Fruit fly (Drosophila melanogaster) whole organism, embryonic: ENCODE measurements around the gene CG15019.
A peak's percentile ranks its signal among the peaks of the same experiment; 100 is the strongest.

Experiments
- Atf3 ChIP-seq: fragments of 200-800 bp; sonication (Bioruptor generic); optimal IDR thresholded peaks from 3 replicates; lab custom pipeline; 2016; ENCODE audit warnings: missing biosample characterization, missing genetic modification characterization
- BtbVII ChIP-seq: fragments of 200-800 bp; sonication (Bioruptor generic); optimal IDR thresholded peaks from 3 replicates; lab custom pipeline; 2017; ENCODE audit warnings: missing biosample characterization, mild to moderate bottlenecking, missing genetic modification characterization
- Bteb2 ChIP-seq: fragments of 200-800 bp; sonication (Bioruptor generic); optimal IDR thresholded peaks from 2 replicates; lab custom pipeline; 2016; ENCODE audit warnings: missing biosample characterization, missing genetic modification characterization
- CG11695 ChIP-seq: fragments of 200-800 bp; sonication (Bioruptor generic); IDR thresholded peaks from 3 replicates; pipeline ENCODE4 v1.3.6; 2022; ENCODE audit warnings: missing biosample characterization, missing genetic modification characterization
- CG13123 ChIP-seq: fragments of 200-800 bp; sonication (Bioruptor generic); optimal IDR thresholded peaks from 2 replicates; lab custom pipeline; 2016; ENCODE audit warnings: missing biosample characterization, missing genetic modification characterization
- CG13424 ChIP-seq: fragments of 200-800 bp; sonication (Bioruptor generic); optimal IDR thresholded peaks from 2 replicates; lab custom pipeline; 2019; ENCODE audit warnings: missing biosample characterization, mild to moderate bottlenecking, missing genetic modification characterization, moderate library complexity
- CG14860 ChIP-seq: fragments of 200-800 bp; sonication (Bioruptor generic); IDR thresholded peaks from 3 replicates; pipeline ENCODE4 v1.3.6; 2022; ENCODE audit warnings: missing biosample characterization, missing genetic modification characterization; ENCODE audit not compliant: partially characterized antibody
- CG15011 ChIP-seq: fragments of 200-800 bp; sonication (Bioruptor generic); optimal IDR thresholded peaks from 3 replicates; lab custom pipeline; 2018; ENCODE audit warnings: missing biosample characterization, mild to moderate bottlenecking, missing genetic modification characterization
- CG1603 ChIP-seq: fragments of 200-800 bp; sonication (Bioruptor generic); optimal IDR thresholded peaks from 2 replicates; lab custom pipeline; 2019; ENCODE audit warnings: missing biosample characterization, mild to moderate bottlenecking, missing genetic modification characterization, moderate library complexity
- CG17568 ChIP-seq: fragments of 200-800 bp; sonication (Bioruptor generic); optimal IDR thresholded peaks from 2 replicates; lab custom pipeline; 2018; ENCODE audit warnings: missing biosample characterization, mild to moderate bottlenecking, missing genetic modification characterization, moderate library complexity
- CG17612 ChIP-seq: fragments of 200-800 bp; sonication (Bioruptor generic); IDR thresholded peaks from 2 replicates; pipeline ENCODE4 v1.3.6; 2022; ENCODE audit warnings: missing biosample characterization, missing genetic modification characterization
- CG17829 ChIP-seq: fragments of 200-800 bp; optimal IDR thresholded peaks from 2 replicates; lab custom pipeline; 2019; ENCODE audit warnings: missing biosample characterization, mild to moderate bottlenecking, missing genetic modification characterization, moderate library complexity
- CG1832 ChIP-seq: fragments of 200-800 bp; sonication (Bioruptor generic); optimal IDR thresholded peaks from 2 replicates; lab custom pipeline; 2017; ENCODE audit warnings: missing biosample characterization, mild to moderate bottlenecking, missing genetic modification characterization, inconsistent platforms
- CG2875 ChIP-seq: fragments of 200-800 bp; sonication (Bioruptor generic); optimal IDR thresholded peaks from 2 replicates; lab custom pipeline; 2017; ENCODE audit warnings: missing biosample characterization, mild to moderate bottlenecking, missing genetic modification characterization, missing genetic modification reagents
- CG3281 ChIP-seq: fragments of 200-800 bp; sonication (Bioruptor generic); optimal IDR thresholded peaks from 3 replicates; lab custom pipeline; 2017; ENCODE audit warnings: missing biosample characterization, mild to moderate bottlenecking, missing genetic modification characterization
- CG4404 ChIP-seq: fragments of 200-800 bp; sonication (Bioruptor generic); IDR thresholded peaks from 2 replicates; pipeline ENCODE4 v1.3.6; 2022; ENCODE audit warnings: missing biosample characterization, missing genetic modification characterization
- CG6254 ChIP-seq: fragments of 200-800 bp; sonication (Bioruptor generic); optimal IDR thresholded peaks from 3 replicates; lab custom pipeline; 2017; ENCODE audit warnings: mild to moderate bottlenecking, missing biosample characterization, missing genetic modification reagents, missing genetic modification characterization
- CG7357 ChIP-seq: fragments of 200-800 bp; sonication (Bioruptor generic); IDR thresholded peaks from 3 replicates; pipeline ENCODE4 v1.3.6; 2022; ENCODE audit warnings: missing biosample characterization, missing genetic modification characterization
- CG8281 ChIP-seq: fragments of 200-800 bp; sonication (Bioruptor generic); optimal IDR thresholded peaks from 2 replicates; lab custom pipeline; 2018; ENCODE audit warnings: missing biosample characterization, mild to moderate bottlenecking, missing genetic modification characterization, moderate library complexity
- CG8359 ChIP-seq: fragments of 200-800 bp; sonication (Bioruptor generic); optimal IDR thresholded peaks from 2 replicates; lab custom pipeline; 2017; ENCODE audit warnings: missing biosample characterization, mild to moderate bottlenecking, missing genetic modification characterization, borderline replicate concordance
- CG9609 ChIP-seq: fragments of 200-800 bp; sonication (Bioruptor generic); optimal IDR thresholded peaks from 3 replicates; lab custom pipeline; 2016; ENCODE audit warnings: missing biosample characterization, missing genetic modification characterization
- E2f1 ChIP-seq: fragments of 200-800 bp; sonication (Bioruptor generic); IDR thresholded peaks from 2 replicates; pipeline ENCODE4 v1.3.6; 2022; ENCODE audit warnings: missing biosample characterization, missing genetic modification characterization
- Fer3 ChIP-seq: fragments of 200-800 bp; sonication (Bioruptor generic); optimal IDR thresholded peaks from 2 replicates; lab custom pipeline; 2018; ENCODE audit warnings: missing biosample characterization, mild to moderate bottlenecking, missing genetic modification characterization, moderate library complexity
- Gug ChIP-seq: fragments of 200-800 bp; sonication (Bioruptor generic); IDR thresholded peaks from 4 replicates; pipeline ENCODE4 v1.3.6; 2022; ENCODE audit warnings: missing biosample characterization, missing genetic modification characterization
- HmgZ ChIP-seq: fragments of 200-800 bp; sonication (Bioruptor generic); optimal IDR thresholded peaks from 2 replicates; lab custom pipeline; 2018; ENCODE audit warnings: missing biosample characterization, mild to moderate bottlenecking, missing genetic modification characterization
- Hr78 ChIP-seq, 2 experiments: fragments of 200-800 bp in 1 of 2; fragments of >200 bp in 1 of 2; sonication (Bioruptor generic) in 1 of 2; optimal IDR thresholded peaks; 2 replicates each; lab custom pipeline; 2017 to 2019; ENCODE audit warnings: missing biosample characterization in 2 of 2, missing genetic modification characterization in 2 of 2, mild to moderate bottlenecking in 1 of 2, moderate library complexity in 1 of 2
- Meics ChIP-seq: fragments of 200-800 bp; sonication (Bioruptor generic); optimal IDR thresholded peaks from 2 replicates; lab custom pipeline; 2017; ENCODE audit warnings: missing biosample characterization, mild to moderate bottlenecking, missing genetic modification characterization
- Sry-δ ChIP-seq: fragments of 200-800 bp; sonication (Bioruptor generic); optimal IDR thresholded peaks from 2 replicates; lab custom pipeline; 2016; ENCODE audit warnings: missing biosample characterization, missing genetic modification characterization
- ap ChIP-seq: fragments of 200-800 bp; sonication (Bioruptor generic); IDR thresholded peaks from 2 replicates; pipeline ENCODE4 v1.3.6; 2022; ENCODE audit warnings: missing biosample characterization, missing genetic modification characterization
- ase ChIP-seq: fragments of 200-800 bp; sonication (Bioruptor generic); IDR thresholded peaks from 3 replicates; pipeline ENCODE4 v1.3.6; 2022; ENCODE audit warnings: missing biosample characterization, missing genetic modification characterization
- chinmo ChIP-seq: fragments of 200-800 bp; sonication (Bioruptor generic); IDR thresholded peaks from 4 replicates; pipeline ENCODE4 v1.3.6; 2022; ENCODE audit warnings: missing biosample characterization, missing genetic modification characterization; ENCODE audit not compliant: partially characterized antibody
- da ChIP-seq: fragments of 200-800 bp; sonication (Bioruptor generic); optimal IDR thresholded peaks from 2 replicates; lab custom pipeline; 2016; ENCODE audit warnings: missing biosample characterization, missing genetic modification characterization
- danr ChIP-seq: fragments of 200-800 bp; sonication (Bioruptor generic); IDR thresholded peaks from 2 replicates; pipeline ENCODE4 v1.3.6; 2022; ENCODE audit warnings: missing biosample characterization, missing genetic modification characterization
- dati ChIP-seq: fragments of 200-800 bp; sonication (Bioruptor generic); IDR thresholded peaks from 2 replicates; pipeline ENCODE4 v1.3.6; 2022; ENCODE audit warnings: missing biosample characterization, missing genetic modification characterization
- disco-r ChIP-seq: fragments of 200-800 bp; sonication (Bioruptor generic); optimal IDR thresholded peaks from 2 replicates; lab custom pipeline; 2016; ENCODE audit warnings: missing biosample characterization, missing genetic modification characterization
- dysf ChIP-seq: fragments of 200-800 bp; sonication (Bioruptor generic); IDR thresholded peaks from 3 replicates; pipeline ENCODE4 v1.3.6; 2022; ENCODE audit warnings: missing biosample characterization, missing genetic modification characterization
- grn ChIP-seq: fragments of 200-800 bp; sonication (Bioruptor generic); optimal IDR thresholded peaks from 3 replicates; lab custom pipeline; 2017; ENCODE audit warnings: missing biosample characterization, missing genetic modification characterization
- hbn ChIP-seq: fragments of 200-800 bp; sonication (Bioruptor generic); IDR thresholded peaks from 2 replicates; pipeline ENCODE4 v1.3.6; 2022; ENCODE audit warnings: missing biosample characterization, missing genetic modification characterization; ENCODE audit not compliant: partially characterized antibody
- hkb ChIP-seq, 2 experiments: fragments of 200-800 bp in 1 of 2; fragments of >200 bp in 1 of 2; sonication (Bioruptor generic) in 1 of 2; IDR thresholded peaks in 1 of 2; optimal IDR thresholded peaks in 1 of 2; 2 replicates each; pipeline versions ENCODE4 v1.3.6 to Lab custom; 2017 to 2022; ENCODE audit warnings: missing biosample characterization in 1 of 2, missing genetic modification characterization in 1 of 2
- jigr1 ChIP-seq: fragments of 200-800 bp; sonication (Bioruptor generic); IDR thresholded peaks from 3 replicates; pipeline ENCODE4 v1.3.6; 2022; ENCODE audit warnings: missing biosample characterization, missing genetic modification characterization
- kah ChIP-seq: fragments of 200-800 bp; sonication (Bioruptor generic); optimal IDR thresholded peaks from 2 replicates; lab custom pipeline; 2018; ENCODE audit warnings: missing biosample characterization, mild to moderate bottlenecking, missing genetic modification characterization
- maf-S ChIP-seq: fragments of 200-800 bp; sonication (Bioruptor generic); optimal IDR thresholded peaks from 2 replicates; lab custom pipeline; 2016; ENCODE audit warnings: missing biosample characterization, missing genetic modification characterization
- nau ChIP-seq: fragments of 200-800 bp; sonication (Bioruptor generic); optimal IDR thresholded peaks from 3 replicates; lab custom pipeline; 2017; ENCODE audit warnings: missing biosample characterization, mild to moderate bottlenecking, missing genetic modification characterization, missing genetic modification reagents
- odd ChIP-seq: fragments of 200-800 bp; sonication (Bioruptor generic); optimal IDR thresholded peaks from 2 replicates; lab custom pipeline; 2017; ENCODE audit warnings: missing biosample characterization, mild to moderate bottlenecking, missing genetic modification characterization
- pita ChIP-seq: fragments of 200-800 bp; sonication (Bioruptor generic); optimal IDR thresholded peaks from 2 replicates; lab custom pipeline; 2017; ENCODE audit warnings: missing biosample characterization, mild to moderate bottlenecking, missing genetic modification characterization
- ranshi ChIP-seq: fragments of 200-800 bp; sonication (Bioruptor generic); IDR thresholded peaks from 2 replicates; pipeline ENCODE4 v1.3.6; 2022; ENCODE audit warnings: missing biosample characterization, missing genetic modification characterization
- repo ChIP-seq: fragments of 200-800 bp; sonication (Bioruptor generic); optimal IDR thresholded peaks from 2 replicates; lab custom pipeline; 2016; ENCODE audit warnings: missing biosample characterization, missing genetic modification characterization
- ro ChIP-seq: fragments of 200-800 bp; sonication (Bioruptor generic); IDR thresholded peaks from 2 replicates; pipeline ENCODE4 v1.3.6; 2022; ENCODE audit warnings: missing biosample characterization, missing genetic modification characterization
- slp2 ChIP-seq: fragments of 200-800 bp; sonication (Bioruptor generic); optimal IDR thresholded peaks from 2 replicates; lab custom pipeline; 2016; ENCODE audit warnings: missing biosample characterization, missing genetic modification characterization
- stc ChIP-seq: fragments of 200-800 bp; sonication (Bioruptor generic); IDR thresholded peaks from 2 replicates; pipeline ENCODE4 v1.3.6; 2022; ENCODE audit warnings: missing biosample characterization, missing genetic modification characterization

CG15019 gene

DNA sequence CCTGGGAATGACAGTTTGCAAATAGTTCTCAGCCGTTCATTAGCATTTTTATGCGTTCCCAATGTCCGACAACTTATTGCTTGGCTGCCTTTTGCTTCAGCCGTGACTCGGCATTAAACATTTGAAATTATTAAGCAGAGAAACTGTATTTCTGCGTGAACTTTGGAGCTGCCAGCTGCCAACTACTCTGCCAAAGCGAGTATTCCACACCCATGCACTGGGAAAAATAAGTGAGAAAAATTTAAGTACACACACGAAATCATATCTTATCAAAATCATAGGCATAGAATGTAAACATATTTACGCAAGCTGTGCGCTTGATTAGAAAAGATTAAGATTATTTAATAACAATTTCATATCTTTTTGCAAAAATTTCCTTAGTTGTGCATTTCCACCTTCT is 7.1 kb upstream of the CG15019 start (continued):
- TF ChIP-seq repo (GFP tag; lab: Kevin White, UChicago): no peak
- no peak for TF ChIP-seq ro (GFP tag; lab: Robert Waterston, UW)
- TF ChIP-seq Gug (GFP tag; lab: Robert Waterston, UW): peak; percentile 23; the same call in 1 of the 4 replicates
- no peak for TF ChIP-seq CG14860 (GFP tag; lab: Robert Waterston, UW)
- 0 out of 2 replicates have a peak, but pooled peaks have one; percentile 12 for TF ChIP-seq stc (GFP tag; lab: Robert Waterston, UW)
- TF ChIP-seq jigr1: no peak
- TF ChIP-seq hkb (optimal IDR thresholded peaks at IDR 0.05; lab: Kevin White, UChicago): no peak
- peak; percentile 48 for TF ChIP-seq hkb (GFP tag; IDR thresholded peaks at IDR 0.05; lab: Robert Waterston, UW)
- no peak for TF ChIP-seq Hr78 (GFP tag; optimal IDR thresholded peaks at IDR 0.05; lab: Kevin White, UChicago)
- TF ChIP-seq Atf3: no peak
- peak; percentile 34; the same call in 1 of the 2 replicates for TF ChIP-seq CG4404 (GFP tag; lab: Robert Waterston, UW)
- no peak for TF ChIP-seq pita
- peak; percentile 38 for TF ChIP-seq CG1603
- no peak for TF ChIP-seq grn (GFP tag; lab: Kevin White, UChicago)
- peak; percentile 19 for TF ChIP-seq Fer3 (tag; lab: Kevin White, UChicago)
- TF ChIP-seq CG9609 (GFP tag; lab: Kevin White, UChicago): peak; percentile 31
- TF ChIP-seq CG8281 (tag; lab: Kevin White, UChicago): no peak
- TF ChIP-seq ranshi: peak; percentile 55; the same call in 1 of the 2 replicates
- TF ChIP-seq CG11695 (GFP tag; lab: Robert Waterston, UW): peak; percentile 29; the same call in 2 of the 3 replicates
- TF ChIP-seq CG1832 (GFP tag; lab: Kevin White, UChicago): no peak
- no peak for TF ChIP-seq CG8359
- peak; percentile 25 for TF ChIP-seq CG2875 (GFP tag; lab: Kevin White, UChicago)
- peak; percentile 65 for TF ChIP-seq ap (GFP tag; lab: Robert Waterston, UW)
- TF ChIP-seq chinmo (GFP tag; lab: Robert Waterston, UW): peak; percentile 86; the same call in 2 of the 4 replicates
- no peak for TF ChIP-seq CG3281 (GFP tag; lab: Kevin White, UChicago)
- peak; percentile 18 for TF ChIP-seq CG13123 (GFP tag; lab: Kevin White, UChicago)
- TF ChIP-seq ase (GFP tag; lab: Robert Waterston, UW): peak; percentile 55; the same call in 1 of the 3 replicates
- peak; percentile 64; the same call in 1 of the 2 replicates for TF ChIP-seq CG17612
- TF ChIP-seq danr (GFP tag; lab: Robert Waterston, UW): 0 out of 2 replicates have a peak, but pooled peaks have one; percentile 16
- no peak for TF ChIP-seq CG6254 (GFP tag; lab: Kevin White, UChicago)
- TF ChIP-seq hbn: no peak
- no peak for TF ChIP-seq CG13424 (tag; lab: Kevin White, UChicago)
- peak; percentile 65 for TF ChIP-seq CG7357 (GFP tag; lab: Robert Waterston, UW)
- no peak for TF ChIP-seq CG15011
- TF ChIP-seq Sry-δ (GFP tag; lab: Kevin White, UChicago): no peak
- peak; percentile 3 for TF ChIP-seq maf-S (GFP tag; lab: Kevin White, UChicago)
- TF ChIP-seq dysf: peak; percentile 79
- TF ChIP-seq odd (GFP tag; lab: Kevin White, UChicago): no peak
- no peak for TF ChIP-seq dati (GFP tag; lab: Robert Waterston, UW)
- TF ChIP-seq BtbVII (GFP tag; lab: Kevin White, UChicago): no peak
- TF ChIP-seq HmgZ (tag; lab: Kevin White, UChicago): no peak
- no peak for TF ChIP-seq CG17829 (tag; lab: Kevin White, UChicago)
- peak; percentile 21 for TF ChIP-seq disco-r (GFP tag; lab: Kevin White, UChicago)
- peak; percentile 54; the same call in 1 of the 2 replicates for TF ChIP-seq E2f1 (GFP tag; lab: Robert Waterston, UW)
- TF ChIP-seq slp2 (GFP tag; lab: Kevin White, UChicago): no peak
- TF ChIP-seq kah (GFP tag; lab: Kevin White, UChicago): no peak
- no peak for TF ChIP-seq da
- TF ChIP-seq Bteb2 (GFP tag; lab: Kevin White, UChicago): peak; percentile 9
- TF ChIP-seq Meics (GFP tag; lab: Kevin White, UChicago): peak; percentile 43
- no peak for TF ChIP-seq CG17568 (GFP tag; lab: Kevin White, UChicago)
- peak; percentile 27 for TF ChIP-seq nau (GFP tag; lab: Kevin White, UChicago)
